Worm (Caenorhabditis elegans) whole organism, late embryonic: ENCODE data around the gene F47C12.6.

ENCODE experiments used
- F13H6.1 ChIP-seq: sonication (generic microtip); optimal IDR thresholded peaks from 2 replicates; lab custom pipeline; 2016; ENCODE audit warnings: missing genetic modification characterization, missing compliant biosample characterization
- K02D7.2 ChIP-seq: sonication (generic microtip); optimal IDR thresholded peaks from 2 replicates; lab custom pipeline; 2017; ENCODE audit warnings: mild to moderate bottlenecking, missing genetic modification characterization, missing compliant biosample characterization
- Y22D7AL.16 ChIP-seq: sonication (generic microtip); optimal IDR thresholded peaks from 2 replicates; lab custom pipeline; 2016; ENCODE audit warnings: missing genetic modification characterization, missing compliant biosample characterization
- ceh-14 ChIP-seq: sonication (generic microtip); optimal IDR thresholded peaks from 2 replicates; lab custom pipeline; 2016; ENCODE audit warnings: missing genotype, missing genetic modification characterization, missing compliant biosample characterization
- ceh-18 ChIP-seq: sonication (generic microtip); optimal IDR thresholded peaks from 2 replicates; lab custom pipeline; 2016; ENCODE audit warnings: missing genetic modification characterization, missing compliant biosample characterization
- ceh-19 ChIP-seq: fragments of 200-800 bp; sonication (Bioruptor generic); optimal IDR thresholded peaks from 2 replicates; lab custom pipeline; 2018; ENCODE audit warnings: mild to moderate bottlenecking, missing genetic modification characterization, missing compliant biosample characterization
- ceh-24 ChIP-seq: sonication (generic microtip); optimal IDR thresholded peaks from 2 replicates; lab custom pipeline; 2016; ENCODE audit warnings: mild to moderate bottlenecking, missing genetic modification characterization, missing compliant biosample characterization
- ceh-31 ChIP-seq: sonication (generic microtip); optimal IDR thresholded peaks from 2 replicates; lab custom pipeline; 2016; ENCODE audit warnings: missing genetic modification characterization, missing compliant biosample characterization
- ceh-45 ChIP-seq: fragments of 200-800 bp; sonication (Bioruptor generic); IDR thresholded peaks from 2 replicates; pipeline ENCODE4 v1.3.6; 2022; ENCODE audit warnings: missing genetic modification reagents, missing genetic modification characterization, missing compliant biosample characterization
- ceh-48 ChIP-seq: sonication (generic microtip); optimal IDR thresholded peaks from 2 replicates; lab custom pipeline; 2016; ENCODE audit warnings: missing genetic modification characterization, inconsistent platforms, missing compliant biosample characterization
- dmd-4 ChIP-seq: sonication (generic microtip); optimal IDR thresholded peaks from 2 replicates; lab custom pipeline; 2016; ENCODE audit warnings: borderline replicate concordance, missing genetic modification characterization, missing compliant biosample characterization
- elt-4 ChIP-seq: sonication (generic microtip); optimal IDR thresholded peaks from 2 replicates; lab custom pipeline; 2016; ENCODE audit warnings: missing genetic modification characterization, missing compliant biosample characterization
- ets-4 ChIP-seq: sonication (generic microtip); optimal IDR thresholded peaks from 2 replicates; lab custom pipeline; 2016; ENCODE audit warnings: missing genetic modification characterization, missing compliant biosample characterization
- fkh-10 ChIP-seq: fragments of 150-350 bp; optimal IDR thresholded peaks from 2 replicates; lab custom pipeline; 2014; ENCODE audit warnings: missing biosample characterization, missing genetic modification reagents, missing genetic modification characterization
- fkh-6 ChIP-seq: sonication (generic microtip); optimal IDR thresholded peaks from 2 replicates; lab custom pipeline; 2016; ENCODE audit warnings: missing genetic modification characterization, missing compliant biosample characterization
- hlh-13 ChIP-seq: fragments of 200-800 bp; sonication (Bioruptor generic); optimal IDR thresholded peaks from 2 replicates; lab custom pipeline; 2018; ENCODE audit warnings: mild to moderate bottlenecking, missing genetic modification characterization, missing compliant biosample characterization
- hlh-15 ChIP-seq: sonication (generic microtip); optimal IDR thresholded peaks from 2 replicates; lab custom pipeline; 2016; ENCODE audit warnings: missing genetic modification characterization, missing compliant biosample characterization
- madf-2 ChIP-seq: sonication (generic microtip); optimal IDR thresholded peaks from 2 replicates; lab custom pipeline; 2017; ENCODE audit warnings: missing genetic modification characterization, missing compliant biosample characterization
- nfya-1 ChIP-seq: sonication (generic microtip); optimal IDR thresholded peaks from 2 replicates; lab custom pipeline; 2017; ENCODE audit warnings: missing genetic modification characterization, mild to moderate bottlenecking, missing compliant biosample characterization, antibody characterized with exemption, moderate library complexity
- nhr-11 ChIP-seq: fragments of 150-350 bp; optimal IDR thresholded peaks from 2 replicates; lab custom pipeline; 2014; ENCODE audit warnings: missing biosample characterization, missing genetic modification characterization
- nhr-232 ChIP-seq: sonication (generic microtip); optimal IDR thresholded peaks from 2 replicates; lab custom pipeline; 2016; ENCODE audit warnings: missing genetic modification characterization, missing compliant biosample characterization
- odd-2 ChIP-seq: sonication (generic microtip); optimal IDR thresholded peaks from 2 replicates; lab custom pipeline; 2017; ENCODE audit warnings: antibody characterized with exemption, mild to moderate bottlenecking, missing genetic modification characterization, missing compliant biosample characterization
- pag-3 ChIP-seq: sonication (generic microtip); optimal IDR thresholded peaks from 2 replicates; lab custom pipeline; 2016; ENCODE audit warnings: missing compliant biosample characterization, missing genetic modification characterization, borderline replicate concordance
- pha-4 ChIP-seq: fragments of 150-350 bp; optimal IDR thresholded peaks from 2 replicates; lab custom pipeline; 2018; ENCODE audit warnings: missing biosample characterization, missing genetic modification reagents, missing genetic modification characterization
- pros-1 ChIP-seq: fragments of 150-350 bp; optimal IDR thresholded peaks from 2 replicates; lab custom pipeline; 2014; ENCODE audit warnings: missing biosample characterization, missing genetic modification reagents, missing genetic modification characterization
- ref-2 ChIP-seq: sonication (generic microtip); optimal IDR thresholded peaks from 2 replicates; lab custom pipeline; 2016; ENCODE audit warnings: missing genetic modification characterization, missing compliant biosample characterization
- sdc-2 ChIP-seq: sonication (generic microtip); optimal IDR thresholded peaks from 2 replicates; lab custom pipeline; 2016; ENCODE audit warnings: missing genotype, missing genetic modification characterization, missing compliant biosample characterization
- sox-2 ChIP-seq: fragments of 200-800 bp; sonication (Bioruptor generic); IDR thresholded peaks from 2 replicates; pipeline ENCODE4 v1.3.6; 2022; ENCODE audit warnings: missing genetic modification reagents, missing genetic modification characterization, missing compliant biosample characterization
- syd-9 ChIP-seq: sonication (generic microtip); optimal IDR thresholded peaks from 2 replicates; lab custom pipeline; 2016; ENCODE audit warnings: mild to moderate bottlenecking, missing genetic modification characterization, moderate library complexity, missing compliant biosample characterization
- tbx-2 ChIP-seq: sonication (generic microtip); optimal IDR thresholded peaks from 2 replicates; lab custom pipeline; 2016; ENCODE audit warnings: missing genetic modification characterization, missing compliant biosample characterization
- tbx-7 ChIP-seq: sonication (generic microtip); optimal IDR thresholded peaks from 2 replicates; lab custom pipeline; 2016; ENCODE audit warnings: missing genotype, missing genetic modification characterization, missing compliant biosample characterization
- unc-3 ChIP-seq, 2 experiments: fragments of 200-800 bp in 1 of 2; sonication (Bioruptor generic) in 1 of 2; sonication (generic microtip) in 1 of 2; conservative IDR thresholded peaks in 1 of 2; optimal IDR thresholded peaks in 1 of 2; 2 replicates each; pipeline versions ENCODE4 v1.3.6 to Lab custom; 2016 to 2022; ENCODE audit warnings: missing compliant biosample characterization in 2 of 2, missing genetic modification characterization in 2 of 2, missing genetic modification reagents in 1 of 2
- unc-42 ChIP-seq: sonication (generic microtip); optimal IDR thresholded peaks from 2 replicates; lab custom pipeline; 2016; ENCODE audit warnings: missing genotype, missing genetic modification characterization, missing compliant biosample characterization
- unc-55 ChIP-seq: sonication (generic microtip); optimal IDR thresholded peaks from 2 replicates; lab custom pipeline; 2017; ENCODE audit warnings: missing biosample characterization, missing genetic modification reagents, missing genetic modification characterization
- unc-86 ChIP-seq: sonication (generic microtip); optimal IDR thresholded peaks from 2 replicates; lab custom pipeline; 2016; ENCODE audit warnings: missing genetic modification characterization, missing compliant biosample characterization
- zip-5 ChIP-seq: sonication (generic microtip); optimal IDR thresholded peaks from 2 replicates; lab custom pipeline; 2016; ENCODE audit warnings: missing genetic modification characterization, missing compliant biosample characterization
- ztf-16 ChIP-seq: sonication (generic microtip); optimal IDR thresholded peaks from 2 replicates; lab custom pipeline; 2017; ENCODE audit warnings: missing genetic modification characterization, missing compliant biosample characterization

F47C12.6 gene

ce11 chrIV:4039984-4040383 lies 46.8 kb upstream of the F47C12.6 start, which contains the start of gene F35F11.2:
TSS of gene F35F11.2 (plus strand) at chrIV:4040284.
- no peak for TF ChIP-seq hlh-15 (tag; lab: Kevin White, UChicago)
- TF ChIP-seq nhr-232 (tag; lab: Kevin White, UChicago): no peak
- TF ChIP-seq elt-4 (tag; lab: Kevin White, UChicago): no peak
- TF ChIP-seq F13H6.1 (tag; lab: Kevin White, UChicago): no peak
- TF ChIP-seq pag-3 (tag; lab: Kevin White, UChicago): no peak
- TF ChIP-seq K02D7.2 (tag; lab: Kevin White, UChicago): no peak
- no peak for TF ChIP-seq fkh-10 (GFP tag; lab: Kevin White, UChicago)
- no peak for TF ChIP-seq Y22D7AL.16
- TF ChIP-seq ztf-16: no peak
- TF ChIP-seq, all 69 proteins: peak for 0

- TF ChIP-seq nhr-11 (tag; lab: Kevin White, UChicago) (no peak), sdc-2 (tag; lab: Kevin White, UChicago) (peak; percentile 37), elt-4 (tag; lab: Kevin White, UChicago) (no peak), unc-42 (tag; lab: Kevin White, UChicago) (peak; percentile 87), ceh-19 (no peak), pha-4 (tag; lab: Kevin White, UChicago) (no peak), ceh-31 (tag; lab: Kevin White, UChicago) (peak; percentile 70), odd-2 (tag; lab: Kevin White, UChicago) (no peak), tbx-2 (tag; lab: Kevin White, UChicago) (peak; percentile 40), K02D7.2 (tag; lab: Kevin White, UChicago) (no peak), madf-2 (tag; lab: Kevin White, UChicago) (no peak), ceh-18 (tag; lab: Kevin White, UChicago) (peak; percentile 52), ceh-24 (tag; lab: Kevin White, UChicago) (no peak), ceh-14 (tag; lab: Kevin White, UChicago) (peak; percentile 42), unc-55 (GFP tag; lab: Kevin White, UChicago) (no peak), ceh-45 (no peak), tbx-7 (tag; lab: Kevin White, UChicago) (no peak)
Observed at ce11 chrIV:4034883-4035282, 41.7 kb upstream of the F47C12.6 start, which contains the start of gene hlh-30. TSS of gene hlh-30 (minus strand) at chrIV:4034951.

ce11 chrIV:4033490-4033889 lies 40.3 kb upstream of the F47C12.6 start:
- TF ChIP-seq unc-86 (tag; lab: Kevin White, UChicago) (no peak), syd-9 (tag; lab: Kevin White, UChicago) (no peak), ceh-45 (no peak), pros-1 (tag; lab: Kevin White, UChicago) (no peak), K02D7.2 (tag; lab: Kevin White, UChicago) (no peak), sdc-2 (tag; lab: Kevin White, UChicago) (no peak), zip-5 (tag; lab: Kevin White, UChicago) (no peak), dmd-4 (no peak), fkh-10 (GFP tag; lab: Kevin White, UChicago) (no peak), ceh-48 (no peak), unc-3 (GFP tag; conservative IDR thresholded peaks at IDR 0.05; lab: Robert Waterston, UW) (no peak), unc-3 (tag; optimal IDR thresholded peaks at IDR 0.05; lab: Kevin White, UChicago) (no peak), sox-2 (GFP tag; lab: Robert Waterston, UW) (no peak), ets-4 (tag; lab: Kevin White, UChicago) (no peak), pha-4 (tag; lab: Kevin White, UChicago) (no peak), nfya-1 (tag; lab: Kevin White, UChicago) (no peak), ref-2 (tag; lab: Kevin White, UChicago) (no peak), madf-2 (tag; lab: Kevin White, UChicago) (no peak), fkh-6 (no peak), hlh-13 (GFP tag; lab: Kevin White, UChicago) (no peak)
- TF ChIP-seq, all 69 proteins: peak for 0
